Worm (Caenorhabditis elegans): Measurements from ENCODE around the gene ins-13.

ce11 chrII:5543476-5544144 is 1.1 kb downstream of the ins-13 start:
- peak; percentile 97 for TF ChIP-seq elt-2 (tag; optimal IDR thresholded peaks at IDR 0.05)
- TF ChIP-seq nhr-232 (tag; optimal IDR thresholded peaks at IDR 0.05) = peak; percentile 60
- peak; percentile 95 for TF ChIP-seq tbx-2 (tag; optimal IDR thresholded peaks at IDR 0.05)
- TF ChIP-seq dmd-4 (tag; optimal IDR thresholded peaks at IDR 0.05; ENCODE audit: borderline replicate concordance) = no peak
